Fruit fly (Drosophila melanogaster): ENCODE results near the gene CG34041.

The CG34041 gene

DNA sequence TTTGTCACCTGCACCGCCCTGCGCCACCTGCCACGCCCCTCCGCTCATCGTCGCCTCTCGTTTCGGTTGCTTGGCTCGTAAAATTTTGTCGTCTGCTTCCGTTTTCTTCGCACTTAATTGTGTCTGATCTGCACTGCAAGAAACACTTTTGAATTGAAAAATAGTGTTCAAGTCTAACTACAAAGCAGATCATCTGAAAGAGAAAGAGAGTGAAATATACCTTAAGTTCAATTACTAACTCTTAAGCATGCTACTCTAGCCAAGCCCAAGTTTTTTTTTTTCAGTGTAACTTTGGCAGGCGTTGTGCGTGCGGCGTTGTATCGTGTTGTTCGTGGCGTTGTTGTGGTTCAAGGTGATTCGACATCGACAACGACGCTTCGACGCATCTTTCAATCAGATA is 32.4 kb downstream of the CG34041 start:
- TF ChIP-seq OdsH (GFP tag; optimal IDR thresholded peaks at IDR 0.05) (peak; percentile 19), jim (GFP tag; optimal IDR thresholded peaks at IDR 0.05) (no peak), h (GFP tag; optimal IDR thresholded peaks at IDR 0.05) (peak; percentile 62), rgr (GFP tag; optimal IDR thresholded peaks at IDR 0.05) (peak; percentile 60), foxo (GFP tag; optimal IDR thresholded peaks at IDR 0.05) (peak in 1 of 2 experiments; percentile 51), Sp1 (GFP tag; optimal IDR thresholded peaks at IDR 0.05) (peak; percentile 12), fru (GFP tag; optimal IDR thresholded peaks at IDR 0.05) (peak; percentile 34), Dif (GFP tag; optimal IDR thresholded peaks at IDR 0.05; ENCODE audit: partially characterized antibody) (no peak), sv (GFP tag; optimal IDR thresholded peaks at IDR 0.05) (peak; percentile 80), ey (GFP tag; optimal IDR thresholded peaks at IDR 0.05) (peak; percentile 61), dmrt93B (GFP tag; optimal IDR thresholded peaks at IDR 0.05) (peak; percentile 23), HLH106 (tag; optimal IDR thresholded peaks at IDR 0.05) (peak; percentile 53), Hnf4 (GFP tag; optimal IDR thresholded peaks at IDR 0.05) (peak; percentile 40), br (GFP tag; optimal IDR thresholded peaks at IDR 0.05) (peak; percentile 54), Mio (GFP tag; optimal IDR thresholded peaks at IDR 0.05) (no peak), psq (GFP tag; optimal IDR thresholded peaks at IDR 0.05) (peak; percentile 1), sage (GFP tag; optimal IDR thresholded peaks at IDR 0.05) (no peak), Dfd (GFP tag; optimal IDR thresholded peaks at IDR 0.05) (no peak), CG9705 (GFP tag; optimal IDR thresholded peaks at IDR 0.05) (peak; percentile 47)

DNA sequence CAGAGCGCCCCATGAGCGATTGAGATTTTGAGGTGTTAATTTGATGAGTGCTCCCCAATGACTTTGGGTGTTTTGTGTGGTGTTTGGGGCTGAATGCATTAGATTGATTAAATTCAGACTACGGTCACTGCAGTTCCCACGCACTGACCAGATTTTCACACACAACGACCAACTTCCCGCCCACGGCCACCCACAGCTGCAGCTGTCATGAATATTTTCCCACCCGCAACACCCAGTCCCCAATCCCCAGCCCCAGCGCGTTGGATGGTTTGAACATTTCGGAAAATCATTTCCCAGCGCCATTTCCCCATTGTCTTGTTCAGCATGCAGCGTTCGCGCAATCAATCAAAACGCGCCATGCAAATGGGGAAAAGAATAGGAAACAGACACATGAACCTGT is 33.6 kb downstream of the CG34041 start:
- TF ChIP-seq sv (GFP tag; optimal IDR thresholded peaks at IDR 0.05) (no peak), CrebA (GFP tag; optimal IDR thresholded peaks at IDR 0.05; ENCODE audit: borderline replicate concordance) (no peak), pan (optimal IDR thresholded peaks at IDR 0.05) (no peak), lola (GFP tag; optimal IDR thresholded peaks at IDR 0.05) (no peak), Mio (GFP tag; optimal IDR thresholded peaks at IDR 0.05) (no peak), woc (GFP tag; optimal IDR thresholded peaks at IDR 0.05) (no peak), h (GFP tag; optimal IDR thresholded peaks at IDR 0.05) (no peak), Sp1 (GFP tag; optimal IDR thresholded peaks at IDR 0.05) (no peak), dmrt93B (GFP tag; optimal IDR thresholded peaks at IDR 0.05) (no peak), Rel (GFP tag; optimal IDR thresholded peaks at IDR 0.05) (no peak), Rel (tag; optimal IDR thresholded peaks at IDR 0.05) (no peak)

DNA sequence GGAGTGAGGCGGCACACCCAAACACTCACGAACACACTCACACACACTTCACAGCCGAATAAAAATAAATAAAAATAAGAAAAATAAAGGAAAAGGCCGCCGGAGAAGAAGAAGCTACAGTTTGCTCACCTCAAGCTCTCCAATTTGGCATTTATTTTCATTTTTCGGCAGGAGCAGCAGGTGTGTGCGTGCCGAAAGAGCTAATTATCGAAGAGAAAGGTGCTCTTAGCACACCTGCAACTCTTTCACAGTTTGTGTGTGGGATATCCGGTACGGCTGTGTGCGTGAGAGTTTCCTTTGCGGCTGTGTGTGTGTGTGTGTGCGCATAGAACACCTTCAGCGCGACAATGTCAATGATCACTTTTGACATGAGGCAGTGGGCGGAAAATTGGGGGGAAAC is 37.2 kb downstream of the CG34041 start:
- no peak for TF ChIP-seq br (GFP tag; optimal IDR thresholded peaks at IDR 0.05)
- no peak for TF ChIP-seq N (GFP tag; optimal IDR thresholded peaks at IDR 0.05)
- no peak for TF ChIP-seq Dif (GFP tag; optimal IDR thresholded peaks at IDR 0.05; ENCODE audit: partially characterized antibody)
- no peak for TF ChIP-seq CrebA (GFP tag; optimal IDR thresholded peaks at IDR 0.05; ENCODE audit: borderline replicate concordance)

DNA sequence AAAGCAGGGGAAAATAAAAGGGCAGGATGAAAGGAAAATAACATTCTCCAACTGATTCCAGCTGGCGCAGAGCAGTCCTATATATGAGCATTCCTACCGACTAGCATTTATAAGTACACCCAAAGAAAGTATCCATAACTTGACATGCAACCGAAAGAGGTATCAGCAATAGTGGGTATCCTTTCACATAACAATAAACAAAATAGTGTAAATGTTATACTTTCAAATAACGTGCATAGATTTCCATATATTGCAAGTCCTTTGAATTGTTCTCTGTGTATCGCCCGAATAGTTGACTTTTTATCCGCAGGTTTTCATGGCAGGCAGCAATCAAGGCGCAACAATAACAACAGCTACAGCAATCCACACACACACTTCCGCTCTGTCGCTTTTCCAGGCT is 42.2 kb downstream of the CG34041 start:
- TF ChIP-seq fru (GFP tag; optimal IDR thresholded peaks at IDR 0.05) (no peak), CrebA (GFP tag; optimal IDR thresholded peaks at IDR 0.05; ENCODE audit: borderline replicate concordance) (no peak), Myc (optimal IDR thresholded peaks at IDR 0.05) (no peak), usp (GFP tag; optimal IDR thresholded peaks at IDR 0.05) (no peak), Hr83 (GFP tag; optimal IDR thresholded peaks at IDR 0.05; ENCODE audit: poor library complexity, severe bottlenecking) (no peak)

DNA sequence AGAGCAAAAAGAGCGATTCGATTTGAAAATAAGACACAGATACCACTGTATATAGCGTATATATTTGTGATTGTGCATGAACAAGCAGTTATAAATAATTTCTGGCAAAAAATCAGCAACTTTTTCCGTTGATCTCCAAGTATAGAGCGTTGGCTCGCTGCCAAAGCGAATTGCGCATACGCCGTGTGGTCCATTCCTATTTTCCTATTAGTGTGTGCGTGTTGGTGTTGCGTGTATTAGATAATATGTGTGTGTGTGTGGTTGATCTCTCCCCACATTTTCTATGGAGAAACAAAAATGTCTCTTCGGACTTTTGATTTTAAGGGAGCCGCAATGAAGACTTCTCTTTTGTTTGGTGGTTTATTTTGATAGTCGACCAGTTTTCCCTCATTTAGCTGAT is 44.7 kb downstream of the CG34041 start:
- no peak for TF ChIP-seq Myc (optimal IDR thresholded peaks at IDR 0.05)
- no peak for TF ChIP-seq Jra (GFP tag; optimal IDR thresholded peaks at IDR 0.05)
- TF ChIP-seq tai (GFP tag; optimal IDR thresholded peaks at IDR 0.05), result no peak
- no peak for TF ChIP-seq rgr (GFP tag; optimal IDR thresholded peaks at IDR 0.05)
